Fruit fly (Drosophila melanogaster) whole organism, adult: ENCODE results near the gene mRpL10.

Experiments
- CG11617 ChIP-seq: fragments of 200-800 bp; sonication (Bioruptor generic); optimal IDR thresholded peaks from 2 replicates; lab custom pipeline; 2017; ENCODE audit warnings: mild to moderate bottlenecking, missing biosample characterization, missing genetic modification reagents, missing genetic modification characterization
- CG12768 ChIP-seq: fragments of 200-800 bp; sonication (Bioruptor generic); optimal IDR thresholded peaks from 2 replicates; lab custom pipeline; 2017; ENCODE audit warnings: missing biosample characterization, missing genetic modification characterization, mild to moderate bottlenecking, moderate library complexity, missing genetic modification reagents
- CG14711 ChIP-seq: fragments of 200-800 bp; sonication (Bioruptor generic); optimal IDR thresholded peaks from 2 replicates; lab custom pipeline; 2018; ENCODE audit warnings: missing biosample characterization, mild to moderate bottlenecking, missing genetic modification characterization, moderate library complexity
- CG1620 ChIP-seq: fragments of 200-800 bp; sonication (Bioruptor generic); optimal IDR thresholded peaks from 2 replicates; lab custom pipeline; 2016; ENCODE audit warnings: missing biosample characterization, missing genetic modification characterization
- CG33017 ChIP-seq: fragments of 200-800 bp; sonication (Bioruptor generic); optimal IDR thresholded peaks from 2 replicates; lab custom pipeline; 2018; ENCODE audit warnings: missing biosample characterization, mild to moderate bottlenecking, missing genetic modification characterization, moderate library complexity
- CG5204 ChIP-seq: fragments of 200-800 bp; sonication (Bioruptor generic); optimal IDR thresholded peaks from 2 replicates; lab custom pipeline; 2016; ENCODE audit warnings: missing biosample characterization, missing genetic modification characterization
- CG7045 ChIP-seq: fragments of 200-800 bp; sonication (Bioruptor generic); optimal IDR thresholded peaks from 2 replicates; lab custom pipeline; 2017; ENCODE audit warnings: missing biosample characterization, mild to moderate bottlenecking, missing genetic modification characterization
- CG7101 ChIP-seq: fragments of 200-800 bp; sonication (Bioruptor generic); optimal IDR thresholded peaks from 2 replicates; lab custom pipeline; 2018; ENCODE audit warnings: missing biosample characterization, mild to moderate bottlenecking, missing genetic modification characterization, moderate library complexity
- Clk ChIP-seq: fragments of 200-800 bp; sonication (Bioruptor generic); optimal IDR thresholded peaks from 2 replicates; lab custom pipeline; 2017; ENCODE audit warnings: missing biosample characterization, missing genetic modification characterization
- Crg-1 ChIP-seq: fragments of 200-800 bp; sonication (Bioruptor generic); optimal IDR thresholded peaks from 2 replicates; lab custom pipeline; 2016; ENCODE audit warnings: missing biosample characterization, missing genetic modification characterization
- Hr96 ChIP-seq: fragments of 200-800 bp; sonication (Bioruptor generic); optimal IDR thresholded peaks from 2 replicates; lab custom pipeline; 2016; ENCODE audit warnings: missing biosample characterization, missing genetic modification characterization
- Mnt ChIP-seq: fragments of 200-800 bp; sonication (Bioruptor generic); optimal IDR thresholded peaks from 2 replicates; lab custom pipeline; 2016; ENCODE audit warnings: missing biosample characterization, mild to moderate bottlenecking, missing genetic modification characterization
- bab1 ChIP-seq: fragments of 200-800 bp; sonication (Bioruptor generic); optimal IDR thresholded peaks from 3 replicates; lab custom pipeline; 2019; ENCODE audit warnings: missing biosample characterization, mild to moderate bottlenecking, missing genetic modification characterization, moderate library complexity
- cic ChIP-seq: fragments of 200-800 bp; sonication (Bioruptor generic); optimal IDR thresholded peaks from 2 replicates; lab custom pipeline; 2017; ENCODE audit warnings: missing biosample characterization, mild to moderate bottlenecking, missing genetic modification characterization, moderate library complexity
- cnc ChIP-seq, 2 experiments: fragments of >200 bp; optimal IDR thresholded peaks; 2 replicates each; lab custom pipeline; 2017
- kay ChIP-seq: fragments of 200-800 bp; sonication (Bioruptor generic); peaks from one replicate; lab custom pipeline; 2016; ENCODE audit warnings: missing biosample characterization, missing genetic modification characterization, borderline replicate concordance
- ovo ChIP-seq: fragments of 200-800 bp; sonication (Bioruptor generic); optimal IDR thresholded peaks from 2 replicates; lab custom pipeline; 2016; ENCODE audit warnings: missing biosample characterization, missing genetic modification characterization
- pad ChIP-seq: fragments of 200-800 bp; sonication (Bioruptor generic); optimal IDR thresholded peaks from 3 replicates; lab custom pipeline; 2017; ENCODE audit warnings: missing biosample characterization, missing genetic modification characterization, mild to moderate bottlenecking, moderate library complexity, missing genetic modification reagents
- tj ChIP-seq: fragments of 200-800 bp; sonication (Bioruptor generic); optimal IDR thresholded peaks from 3 replicates; lab custom pipeline; 2017; ENCODE audit warnings: missing biosample characterization, mild to moderate bottlenecking, missing genetic modification characterization, moderate library complexity
- toe ChIP-seq: fragments of 200-800 bp; sonication (Bioruptor generic); optimal IDR thresholded peaks from 2 replicates; lab custom pipeline; 2016; ENCODE audit warnings: missing biosample characterization, missing genetic modification characterization

Gene mRpL10

DNA sequence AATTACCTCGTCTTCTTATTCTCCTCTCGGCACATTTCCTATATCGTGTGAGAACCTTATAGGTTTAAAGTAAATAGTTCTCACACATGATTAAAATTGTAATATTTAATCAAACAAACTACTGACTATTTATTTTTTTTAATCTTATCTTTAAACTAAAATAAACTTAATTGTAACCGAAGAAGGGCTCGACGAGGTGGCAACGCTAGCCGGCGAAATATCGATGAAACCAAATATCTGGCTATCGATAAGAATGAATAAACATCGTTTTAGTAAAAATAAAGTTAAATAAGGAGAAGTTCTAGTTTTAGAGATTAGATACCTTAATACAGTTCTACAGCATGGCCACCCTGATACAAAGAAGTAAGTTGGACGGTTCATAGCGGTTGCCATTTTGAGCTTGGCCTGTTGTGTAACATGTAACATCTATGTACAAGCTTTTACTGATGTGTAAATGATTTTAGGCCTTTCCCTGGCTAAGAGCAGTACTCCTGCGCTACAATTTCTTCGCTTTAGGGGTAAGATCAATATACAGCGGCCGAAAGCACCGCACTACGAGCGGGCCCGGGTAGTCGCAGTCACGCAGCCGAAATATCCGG lies at the start of gene mRpL10:
Gene mRpL10 (plus strand): TSS at position 251 of the 599 bp plus-strand sequence.
- TF ChIP-seq CG14711 = peak; percentile 55
- TF ChIP-seq pad (GFP tag; lab: Kevin White, UChicago) = peak; percentile 44
- TF ChIP-seq CG7101 (tag; lab: Kevin White, UChicago) = peak; percentile 42
- no peak for TF ChIP-seq CG12768
- TF ChIP-seq ovo (GFP tag; lab: Kevin White, UChicago) = peak; percentile 0
- peak; percentile 67 for TF ChIP-seq Crg-1 (GFP tag; lab: Kevin White, UChicago)
- TF ChIP-seq Hr96 = no peak
- peak; percentile 44 for TF ChIP-seq tj (GFP tag; lab: Kevin White, UChicago)
- TF ChIP-seq CG5204 = no peak
- TF ChIP-seq CG11617 (GFP tag; lab: Kevin White, UChicago) = peak; percentile 87
- TF ChIP-seq Clk (GFP tag; lab: Kevin White, UChicago) = no peak
- TF ChIP-seq CG33017 (tag; lab: Kevin White, UChicago) = peak; percentile 65
- TF ChIP-seq bab1 (GFP tag; lab: Kevin White, UChicago) = peak; percentile 70
- peak; percentile 7 for TF ChIP-seq CG1620 (GFP tag; lab: Kevin White, UChicago)
- TF ChIP-seq cic (GFP tag; lab: Kevin White, UChicago) = peak; percentile 4
- peak; percentile 77 for TF ChIP-seq Mnt
- peak; percentile 18 for TF ChIP-seq CG7045 (GFP tag; lab: Kevin White, UChicago)
- no peak for TF ChIP-seq kay (GFP tag; lab: Kevin White, UChicago)

DNA sequence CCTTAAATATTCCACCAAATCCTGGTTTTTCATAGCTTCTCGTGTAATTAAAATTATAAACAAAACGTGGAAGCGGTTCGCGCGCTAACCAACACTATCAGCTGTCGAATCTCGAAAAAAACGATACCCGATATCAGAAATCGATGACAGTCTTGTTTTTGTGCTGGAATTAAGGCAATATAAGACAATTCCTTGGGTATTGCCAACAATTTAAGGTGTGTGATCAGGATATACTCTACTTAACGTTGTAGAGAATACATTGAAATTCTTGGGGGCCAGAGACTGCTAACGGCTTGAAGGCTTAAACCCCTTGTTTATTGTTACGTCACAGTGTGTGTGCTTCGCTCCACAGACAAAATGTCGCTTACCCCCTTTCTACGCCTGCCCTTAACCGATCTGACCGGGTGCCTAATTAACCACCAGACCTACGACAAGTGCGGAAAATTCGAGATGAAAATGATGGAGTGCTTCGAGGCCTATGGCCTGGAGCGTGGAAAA lies 48.3 kb upstream of the mRpL10 start, which contains the start of gene Pus10:
Gene Pus10 (minus strand): TSS at position 91 of the 498 bp plus-strand sequence.
- TF ChIP-seq Crg-1 (GFP tag; lab: Kevin White, UChicago) (peak; percentile 30), CG7045 (GFP tag; lab: Kevin White, UChicago) (peak; percentile 42), tj (GFP tag; lab: Kevin White, UChicago) (peak; percentile 0), ovo (GFP tag; lab: Kevin White, UChicago) (no peak), Hr96 (no peak), toe (no peak), kay (GFP tag; lab: Kevin White, UChicago) (no peak), Clk (GFP tag; lab: Kevin White, UChicago) (no peak), CG11617 (GFP tag; lab: Kevin White, UChicago) (peak; percentile 60), cnc (optimal IDR thresholded peaks at IDR 0.05; lab: Kevin White, UChicago) (no peak), CG1620 (GFP tag; lab: Kevin White, UChicago) (no peak), CG5204 (no peak), CG14711 (no peak), pad (GFP tag; lab: Kevin White, UChicago) (peak; percentile 28), Mnt (peak; percentile 93), CG7101 (tag; lab: Kevin White, UChicago) (peak; percentile 49), CG33017 (tag; lab: Kevin White, UChicago) (peak; percentile 17), CG12768 (peak; percentile 54), bab1 (GFP tag; lab: Kevin White, UChicago) (peak; percentile 24), cic (GFP tag; lab: Kevin White, UChicago) (peak; percentile 49)

DNA sequence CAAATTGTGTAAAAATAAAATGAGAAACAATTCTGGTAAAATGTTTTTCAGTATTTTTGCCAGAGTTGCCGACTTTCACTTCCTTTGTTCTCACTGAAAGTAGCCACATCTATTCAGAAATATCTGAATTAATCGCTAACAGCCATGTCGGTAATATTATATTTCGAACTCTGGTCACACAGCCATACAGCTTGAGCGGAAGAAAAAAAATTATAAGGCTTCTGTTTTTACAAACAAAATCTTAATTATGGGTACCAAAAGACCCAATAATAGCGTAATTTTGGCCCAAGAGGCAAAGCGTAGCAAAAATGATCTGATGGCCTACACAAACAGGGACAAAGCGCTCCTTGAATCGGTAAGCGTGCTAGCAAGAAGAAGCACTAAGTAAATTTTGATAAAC lies 47.6 kb upstream of the mRpL10 start, which contains the start of gene CG3436:
Gene CG3436 (plus strand): TSS at position 36 of the 400 bp plus-strand sequence.
- no peak for TF ChIP-seq kay (GFP tag; lab: Kevin White, UChicago)
- peak; percentile 10 for TF ChIP-seq cic (GFP tag; lab: Kevin White, UChicago)
- no peak for TF ChIP-seq ovo (GFP tag; lab: Kevin White, UChicago)
- peak; percentile 43 for TF ChIP-seq bab1 (GFP tag; lab: Kevin White, UChicago)
- TF ChIP-seq CG7045 (GFP tag; lab: Kevin White, UChicago) = no peak
- TF ChIP-seq Crg-1 (GFP tag; lab: Kevin White, UChicago) = peak; percentile 43
- peak; percentile 11 for TF ChIP-seq CG7101 (tag; lab: Kevin White, UChicago)
- peak; percentile 15 for TF ChIP-seq tj (GFP tag; lab: Kevin White, UChicago)
- no peak for TF ChIP-seq toe
- no peak for TF ChIP-seq cnc (optimal IDR thresholded peaks at IDR 0.05; lab: Kevin White, UChicago)
- peak; percentile 95 for TF ChIP-seq CG14711
- peak; percentile 26 for TF ChIP-seq Mnt
- peak; percentile 19 for TF ChIP-seq pad (GFP tag; lab: Kevin White, UChicago)
- TF ChIP-seq CG1620 (GFP tag; lab: Kevin White, UChicago) = peak; percentile 13
- TF ChIP-seq Clk (GFP tag; lab: Kevin White, UChicago) = no peak

DNA sequence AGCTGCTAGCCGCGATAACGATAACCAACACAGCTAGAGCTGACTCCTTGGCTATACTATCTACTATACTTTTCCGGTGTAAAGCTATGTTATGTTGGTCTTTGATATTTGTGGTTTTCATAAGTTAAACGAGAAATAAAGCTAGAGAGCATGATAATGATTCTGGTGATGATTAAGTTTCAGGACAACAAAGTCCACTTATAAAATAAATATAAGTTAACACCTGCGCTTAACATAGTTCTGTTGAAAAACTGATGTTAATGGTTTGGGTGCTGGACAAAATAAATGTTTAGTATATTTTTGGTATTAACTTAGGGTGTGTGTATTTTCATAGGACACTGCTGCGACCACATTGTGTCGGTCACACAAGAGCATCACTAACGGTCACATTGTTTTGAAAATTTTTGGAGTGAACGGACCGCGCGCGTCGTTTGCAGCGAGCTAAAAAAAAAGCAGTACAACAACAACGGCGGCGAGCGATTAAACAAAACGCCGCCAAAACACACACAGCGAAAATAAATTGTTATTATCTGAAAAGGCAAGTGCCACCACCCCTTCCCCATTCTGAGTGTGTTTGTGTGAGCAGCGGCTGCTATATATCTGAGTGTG lies 44.8 kb upstream of the mRpL10 start, which contains the start of the genes CG33635 and spen:
Gene CG33635 (minus strand): TSS at position 16 of the 609 bp plus-strand sequence.
Gene spen (plus strand): TSS at position 384 of the 609 bp plus-strand sequence.
- TF ChIP-seq Mnt (peak; percentile 84), CG1620 (GFP tag; lab: Kevin White, UChicago) (peak; percentile 28), CG12768 (peak; percentile 84), CG14711 (peak; percentile 70), ovo (GFP tag; lab: Kevin White, UChicago) (peak; percentile 45), CG33017 (tag; lab: Kevin White, UChicago) (peak; percentile 73), cnc (optimal IDR thresholded peaks at IDR 0.05; lab: Kevin White, UChicago) (no peak), CG5204 (no peak), tj (GFP tag; lab: Kevin White, UChicago) (peak; percentile 94), cic (GFP tag; lab: Kevin White, UChicago) (peak; percentile 92), Crg-1 (GFP tag; lab: Kevin White, UChicago) (peak; percentile 31), toe (no peak), Hr96 (peak; percentile 50), Clk (GFP tag; lab: Kevin White, UChicago) (peak; percentile 78), CG7101 (tag; lab: Kevin White, UChicago) (peak; percentile 66), CG11617 (GFP tag; lab: Kevin White, UChicago) (peak; percentile 74), bab1 (GFP tag; lab: Kevin White, UChicago) (peak; percentile 79), CG7045 (GFP tag; lab: Kevin White, UChicago) (peak; percentile 57), kay (GFP tag; lab: Kevin White, UChicago) (no peak), pad (GFP tag; lab: Kevin White, UChicago) (peak; percentile 58)
